Fruit fly (Drosophila melanogaster): ENCODE measurements around the gene CG12288.

The CG12288 gene

dm6 chr2L:16882871-16883849 is 18.9 kb downstream of the CG12288 start (continued):
- TF ChIP-seq otp (GFP tag; IDR thresholded peaks at IDR 0.05) (0 out of 3 replicates have a peak, but pooled peaks have one; percentile 32), hth (optimal IDR thresholded peaks at IDR 0.05) (no peak), CG8924 (tag; optimal IDR thresholded peaks at IDR 0.05) (no peak), ewg (GFP tag; optimal IDR thresholded peaks at IDR 0.05) (no peak), exex (tag; optimal IDR thresholded peaks at IDR 0.05) (peak; percentile 98), Mad (GFP tag; optimal IDR thresholded peaks at IDR 0.05) (no peak), Dref (GFP tag; IDR thresholded peaks at IDR 0.05) (no peak), CG30431 (GFP tag; optimal IDR thresholded peaks at IDR 0.05) (no peak), esg (GFP tag; conservative IDR thresholded peaks at IDR 0.05) (no peak), CG17186 (GFP tag; optimal IDR thresholded peaks at IDR 0.05) (no peak), dpn (GFP tag; optimal IDR thresholded peaks at IDR 0.05) (no peak), CG12769 (tag; optimal IDR thresholded peaks at IDR 0.05) (peak; percentile 20), CG6765 (GFP tag; optimal IDR thresholded peaks at IDR 0.05) (no peak), fu2 (GFP tag; optimal IDR thresholded peaks at IDR 0.05) (no peak), oc (tag; optimal IDR thresholded peaks at IDR 0.05) (no peak), MESR4 (GFP tag; optimal IDR thresholded peaks at IDR 0.05) (no peak), CG14860 (GFP tag; IDR thresholded peaks at IDR 0.05; ENCODE audit: partially characterized antibody) (no peak), sisA (GFP tag; IDR thresholded peaks at IDR 0.05) (no peak), CG6813 (GFP tag; optimal IDR thresholded peaks at IDR 0.05) (no peak), HLH3B (GFP tag; IDR thresholded peaks at IDR 0.05) (no peak), pb (GFP tag; optimal IDR thresholded peaks at IDR 0.05) (no peak), Lpt (GFP tag; optimal IDR thresholded peaks at IDR 0.05) (no peak), E2f2 (GFP tag; IDR thresholded peaks at IDR 0.05) (no peak), CG12744 (GFP tag; optimal IDR thresholded peaks at IDR 0.05) (no peak), gsb-n (tag; optimal IDR thresholded peaks at IDR 0.05) (no peak), CG7987 (GFP tag; optimal IDR thresholded peaks at IDR 0.05) (no peak), fd96Cb (tag; optimal IDR thresholded peaks at IDR 0.05) (no peak), Pdp1 (GFP tag; optimal IDR thresholded peaks at IDR 0.05) (peak in 1 of 2 experiments; percentile 61), cwo (GFP tag; optimal IDR thresholded peaks at IDR 0.05) (peak; percentile 9), CG15011 (GFP tag; optimal IDR thresholded peaks at IDR 0.05) (no peak), unc-4 (GFP tag; IDR thresholded peaks at IDR 0.05; ENCODE audit: partially characterized antibody) (no peak), nerfin-2 (GFP tag; IDR thresholded peaks at IDR 0.05; ENCODE audit: partially characterized antibody) (no peak), prd (optimal IDR thresholded peaks at IDR 0.05) (no peak), prd (GFP tag; IDR thresholded peaks at IDR 0.05) (no peak), CG34376 (GFP tag; optimal IDR thresholded peaks at IDR 0.05) (peak; percentile 84), CG3065 (GFP tag; optimal IDR thresholded peaks at IDR 0.05) (no peak), stwl (tag; optimal IDR thresholded peaks at IDR 0.05) (no peak), CG8089 (GFP tag; optimal IDR thresholded peaks at IDR 0.05) (no peak), HLH54F (GFP tag; optimal IDR thresholded peaks at IDR 0.05) (no peak), kni (GFP tag; optimal IDR thresholded peaks at IDR 0.05) (no peak), phol (tag; optimal IDR thresholded peaks at IDR 0.05) (no peak), ssp (GFP tag; IDR thresholded peaks at IDR 0.05) (no peak), NC2α (GFP tag; optimal IDR thresholded peaks at IDR 0.05) (no peak), D19B (GFP tag; optimal IDR thresholded peaks at IDR 0.05) (no peak), Tbp (GFP tag; optimal IDR thresholded peaks at IDR 0.05) (no peak), twi (tag; optimal IDR thresholded peaks at IDR 0.05) (no peak), CG1024 (GFP tag; IDR thresholded peaks at IDR 0.05) (no peak), CG34224 (GFP tag; IDR thresholded peaks at IDR 0.05; ENCODE audit: partially characterized antibody) (no peak), CG3281 (GFP tag; optimal IDR thresholded peaks at IDR 0.05) (no peak)

Data from whole organism, embryonic.